Fruit fly (Drosophila melanogaster) whole organism, prepupa: ENCODE data around the gene CG32473.

Experiments used
- CG15336 ChIP-seq: fragments of 200-800 bp; sonication (Bioruptor generic); IDR thresholded peaks from 2 replicates; pipeline ENCODE4 v1.3.6; 2022; ENCODE audit warnings: missing biosample characterization, missing genetic modification characterization
- CG16779 ChIP-seq: fragments of 200-800 bp; sonication (Bioruptor generic); optimal IDR thresholded peaks from 3 replicates; lab custom pipeline; 2017; ENCODE audit warnings: missing biosample characterization, mild to moderate bottlenecking, missing genetic modification characterization
- CG32006 ChIP-seq: fragments of 200-800 bp; sonication (Bioruptor generic); optimal IDR thresholded peaks from 3 replicates; lab custom pipeline; 2017; ENCODE audit warnings: missing biosample characterization, mild to moderate bottlenecking, missing genetic modification characterization
- CG6792 ChIP-seq: fragments of 200-800 bp; sonication (Bioruptor generic); optimal IDR thresholded peaks from 3 replicates; lab custom pipeline; 2016; ENCODE audit warnings: missing biosample characterization, missing genetic modification characterization
- Hr39 ChIP-seq: fragments of 200-800 bp; sonication (Bioruptor generic); optimal IDR thresholded peaks from 2 replicates; lab custom pipeline; 2016; ENCODE audit warnings: missing biosample characterization, missing genetic modification characterization
- pdm3 ChIP-seq: fragments of 200-800 bp; sonication (Bioruptor generic); optimal IDR thresholded peaks from 3 replicates; lab custom pipeline; 2016; ENCODE audit warnings: missing biosample characterization, missing genetic modification characterization
- ss ChIP-seq, 2 experiments: fragments of 200-800 bp; sonication (Bioruptor generic); optimal IDR thresholded peaks; 2 replicates in 1 of 2; 3 replicates in 1 of 2; lab custom pipeline; 2017 to 2018; ENCODE audit warnings: mild to moderate bottlenecking in 2 of 2, missing biosample characterization in 2 of 2, missing genetic modification characterization in 2 of 2, moderate library complexity in 1 of 2
- svp ChIP-seq: fragments of 200-800 bp; sonication (Bioruptor generic); peaks from one replicate; lab custom pipeline; 2016; ENCODE audit warnings: missing biosample characterization, missing genetic modification characterization
- vri ChIP-seq: fragments of 200-800 bp; sonication (Bioruptor generic); optimal IDR thresholded peaks from 3 replicates; lab custom pipeline; 2016; ENCODE audit warnings: missing biosample characterization, mild to moderate bottlenecking, missing genetic modification characterization

DNA sequence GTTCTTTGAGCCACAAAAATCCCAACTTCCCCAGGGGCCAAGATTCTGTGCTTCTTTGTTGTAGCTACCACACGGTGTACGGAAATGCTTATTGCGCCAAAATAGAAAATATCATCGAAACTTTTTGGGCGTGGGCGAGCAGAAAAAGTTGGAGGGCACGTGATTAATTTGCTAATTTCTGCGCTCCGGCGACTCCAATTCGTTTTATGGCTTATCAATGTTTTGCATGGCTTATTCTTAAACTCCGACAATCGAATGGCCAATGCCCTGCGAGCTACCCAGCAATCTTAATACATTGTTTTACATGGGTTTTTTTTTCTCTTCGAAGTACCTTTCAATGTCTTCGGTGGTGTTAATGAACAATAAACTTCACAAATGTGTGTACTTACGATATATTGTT, 27.0 kb upstream of the CG32473 start:
- TF ChIP-seq Hr39 (GFP tag; lab: Kevin White, UChicago) (no peak), CG6792 (no peak), CG15336 (no peak), svp (GFP tag; lab: Kevin White, UChicago) (peak; percentile 74), CG16779 (tag; lab: Kevin White, UChicago) (no peak), CG32006 (no peak), vri (no peak), ss (GFP tag; optimal IDR thresholded peaks at IDR 0.05; lab: Kevin White, UChicago) (no peak), pdm3 (GFP tag; lab: Kevin White, UChicago) (no peak)
